Fruit fly (Drosophila melanogaster): Measurements from ENCODE around the gene myd.
A peak's percentile ranks its signal among the peaks of the same experiment; 100 is the strongest.

- TF ChIP-seq toe (GFP tag; optimal IDR thresholded peaks at IDR 0.05) (peak; percentile 89), CG7045 (GFP tag; optimal IDR thresholded peaks at IDR 0.05) (peak; percentile 73), kay (GFP tag; ENCODE audit: borderline replicate concordance) (peak; percentile 60)
These were observed 32.8 kb upstream of the myd start, which contains the start of gene Ppcs for dm6 chr3R:19147511-19148239.
